Worm (Caenorhabditis elegans) whole organism, L1 larva: ENCODE data around the gene sra-6.
A peak's percentile ranks its signal among the peaks of the same experiment; 100 is the strongest.

Source experiments
- C34B4.2 ChIP-seq: sonication (generic microtip); optimal IDR thresholded peaks from 2 replicates; lab custom pipeline; 2017; ENCODE audit warnings: mild to moderate bottlenecking, missing genetic modification characterization, missing compliant biosample characterization
- F16B12.6 ChIP-seq: fragments of 150-350 bp; optimal IDR thresholded peaks from 2 replicates; lab custom pipeline; 2014; ENCODE audit warnings: missing biosample characterization, missing genetic modification characterization
- aly-2 ChIP-seq: fragments of 150-350 bp; optimal IDR thresholded peaks from 2 replicates; lab custom pipeline; 2014; ENCODE audit warnings: missing biosample characterization, missing genetic modification characterization
- ama-1 ChIP-seq: fragments of 150-350 bp; optimal IDR thresholded peaks from 2 replicates; lab custom pipeline; 2014
- blmp-1 ChIP-seq: fragments of 150-350 bp; optimal IDR thresholded peaks from 2 replicates; lab custom pipeline; 2014; ENCODE audit warnings: missing biosample characterization, missing genetic modification characterization
- ceh-63 ChIP-seq: fragments of 200-800 bp; sonication (Bioruptor generic); optimal IDR thresholded peaks from 2 replicates; lab custom pipeline; 2018; ENCODE audit warnings: mild to moderate bottlenecking, missing genetic modification characterization, missing compliant biosample characterization
- ceh-82 ChIP-seq, 3 experiments: fragments of 150-350 bp in 1 of 3; sonication (generic microtip) in 2 of 3; optimal IDR thresholded peaks; 2 replicates each; lab custom pipeline; 2014 to 2017; ENCODE audit warnings: missing biosample characterization in 3 of 3, missing genetic modification characterization in 3 of 3
- ces-1 ChIP-seq: fragments of 150-350 bp; optimal IDR thresholded peaks from 2 replicates; lab custom pipeline; 2014; ENCODE audit warnings: missing biosample characterization, missing genetic modification reagents, missing genetic modification characterization
- dpl-1 ChIP-seq, 3 experiments: fragments of 150-350 bp in 2 of 3; sonication (generic microtip) in 1 of 3; optimal IDR thresholded peaks; 2 replicates each; lab custom pipeline; 2014 to 2017; ENCODE audit warnings: missing biosample characterization in 3 of 3, missing genetic modification characterization in 3 of 3, missing genetic modification reagents in 3 of 3
- efl-1 ChIP-seq, 4 experiments: fragments of 150-350 bp; optimal IDR thresholded peaks in 3 of 4; peaks in 1 of 4; 1 replicate in 1 of 4; 2 replicates in 3 of 4; lab custom pipeline; 2014; ENCODE audit warnings: missing biosample characterization in 2 of 4, missing genetic modification characterization in 2 of 4, missing genetic modification reagents in 2 of 4
- efl-3 ChIP-seq: fragments of 200-800 bp; sonication (Bioruptor generic); optimal IDR thresholded peaks from 2 replicates; lab custom pipeline; 2018; ENCODE audit warnings: mild to moderate bottlenecking, missing genetic modification characterization, missing compliant biosample characterization
- elt-2 ChIP-seq: sonication (generic microtip); optimal IDR thresholded peaks from 2 replicates; lab custom pipeline; 2016; ENCODE audit warnings: missing genetic modification characterization, mild to moderate bottlenecking, inconsistent platforms, missing compliant biosample characterization, missing genetic modification reagents
- ets-5 ChIP-seq: fragments of 200-800 bp; sonication (Bioruptor generic); IDR thresholded peaks from 2 replicates; pipeline ENCODE4 v1.3.6; 2022; ENCODE audit warnings: missing genetic modification characterization, missing compliant biosample characterization
- fkh-10 ChIP-seq: sonication (generic microtip); optimal IDR thresholded peaks from 2 replicates; lab custom pipeline; 2017; ENCODE audit warnings: missing biosample characterization, missing genetic modification reagents, missing genetic modification characterization
- fos-1 ChIP-seq: fragments of 150-350 bp; optimal IDR thresholded peaks from 2 replicates; lab custom pipeline; 2014; ENCODE audit warnings: missing biosample characterization, missing genetic modification characterization
- grh-1 ChIP-seq: fragments of 200-800 bp; sonication (Bioruptor generic); IDR thresholded peaks from 2 replicates; pipeline ENCODE4 v1.3.6; 2022; ENCODE audit warnings: missing genetic modification reagents, missing genetic modification characterization, missing compliant biosample characterization
- hlh-17 ChIP-seq: fragments of 200-800 bp; sonication (Bioruptor generic); optimal IDR thresholded peaks from 2 replicates; lab custom pipeline; 2018; ENCODE audit warnings: missing genetic modification characterization, mild to moderate bottlenecking, missing compliant biosample characterization, moderate library complexity, borderline replicate concordance
- irx-1 ChIP-seq: sonication (generic microtip); optimal IDR thresholded peaks from 2 replicates; lab custom pipeline; 2016; ENCODE audit warnings: missing genetic modification characterization, missing compliant biosample characterization
- jun-1 ChIP-seq: fragments of 150-350 bp; optimal IDR thresholded peaks from 2 replicates; lab custom pipeline; 2014; ENCODE audit warnings: missing biosample characterization, missing genetic modification reagents, missing genetic modification characterization
- lin-14 ChIP-seq: fragments of 200-800 bp; sonication (Bioruptor generic); optimal IDR thresholded peaks from 2 replicates; lab custom pipeline; 2018; ENCODE audit warnings: mild to moderate bottlenecking, missing genetic modification characterization, moderate library complexity, missing compliant biosample characterization
- lin-35 ChIP-seq, 2 experiments: fragments of 150-350 bp; optimal IDR thresholded peaks; 2 replicates each; lab custom pipeline; 2014; ENCODE audit warnings: missing biosample characterization in 2 of 2, missing genetic modification characterization in 2 of 2, missing genetic modification reagents in 2 of 2
- lin-39 ChIP-seq: fragments of 150-350 bp; optimal IDR thresholded peaks from 2 replicates; lab custom pipeline; 2014; ENCODE audit warnings: missing biosample characterization, missing genetic modification reagents, missing genetic modification characterization
- lir-3 ChIP-seq: sonication (generic microtip); optimal IDR thresholded peaks from 2 replicates; lab custom pipeline; 2016; ENCODE audit warnings: mild to moderate bottlenecking, missing genetic modification characterization, moderate library complexity, missing compliant biosample characterization; ENCODE audit not compliant: poor library complexity
- lsy-2 ChIP-seq, 2 experiments: fragments of 150-350 bp; optimal IDR thresholded peaks; 2 replicates each; lab custom pipeline; 2014; ENCODE audit warnings: missing biosample characterization in 2 of 2, missing genetic modification characterization in 2 of 2
- mab-9 ChIP-seq: fragments of 200-800 bp; sonication (Bioruptor generic); IDR thresholded peaks from 2 replicates; pipeline ENCODE4 v1.3.6; 2022; ENCODE audit warnings: missing genetic modification reagents, missing genetic modification characterization, missing compliant biosample characterization
- mdl-1 ChIP-seq, 2 experiments: fragments of 150-350 bp; optimal IDR thresholded peaks; 2 replicates each; lab custom pipeline; 2014 to 2017; ENCODE audit warnings: missing biosample characterization in 2 of 2, missing genetic modification characterization in 2 of 2, inconsistent platforms in 1 of 2
- mep-1 ChIP-seq: fragments of 150-350 bp; optimal IDR thresholded peaks from 2 replicates; lab custom pipeline; 2014; ENCODE audit warnings: missing biosample characterization, missing genetic modification characterization
- nhr-11 ChIP-seq: fragments of 150-350 bp; optimal IDR thresholded peaks from 2 replicates; lab custom pipeline; 2014; ENCODE audit warnings: missing biosample characterization, missing genetic modification characterization
- nhr-12 ChIP-seq: sonication (generic microtip); optimal IDR thresholded peaks from 2 replicates; lab custom pipeline; 2017; ENCODE audit warnings: missing biosample characterization, missing genetic modification characterization
- nhr-237 ChIP-seq: fragments of 150-350 bp; optimal IDR thresholded peaks from 2 replicates; lab custom pipeline; 2014; ENCODE audit warnings: missing biosample characterization, missing genetic modification characterization
- nhr-28 ChIP-seq: fragments of 150-350 bp; optimal IDR thresholded peaks from 2 replicates; lab custom pipeline; 2014; ENCODE audit warnings: missing biosample characterization, missing genetic modification characterization
- nhr-71 ChIP-seq: sonication (generic microtip); optimal IDR thresholded peaks from 2 replicates; lab custom pipeline; 2016; ENCODE audit warnings: mild to moderate bottlenecking, missing genetic modification characterization, moderate library complexity, missing compliant biosample characterization
- nhr-76 ChIP-seq: sonication (generic microtip); optimal IDR thresholded peaks from 2 replicates; lab custom pipeline; 2017; ENCODE audit warnings: missing biosample characterization, missing genetic modification characterization
- nhr-85 ChIP-seq: sonication (generic microtip); peaks from one replicate; lab custom pipeline; 2016; ENCODE audit warnings: missing genetic modification characterization, inconsistent platforms, missing compliant biosample characterization
- pag-3 ChIP-seq: sonication (generic microtip); optimal IDR thresholded peaks from 2 replicates; lab custom pipeline; 2017; ENCODE audit warnings: missing genetic modification characterization, mild to moderate bottlenecking, missing compliant biosample characterization, antibody characterized with exemption, borderline replicate concordance; ENCODE audit not compliant: insufficient read depth
- pax-3 ChIP-seq: fragments of 200-800 bp; sonication (Bioruptor generic); optimal IDR thresholded peaks from 2 replicates; lab custom pipeline; 2018; ENCODE audit warnings: mild to moderate bottlenecking, missing genetic modification characterization, moderate library complexity, missing compliant biosample characterization
- pqm-1 ChIP-seq: sonication (generic microtip); optimal IDR thresholded peaks from 3 replicates; lab custom pipeline; 2017; ENCODE audit warnings: missing biosample characterization, missing genetic modification characterization
- rnt-1 ChIP-seq: sonication (generic microtip); optimal IDR thresholded peaks from 2 replicates; lab custom pipeline; 2016; ENCODE audit warnings: mild to moderate bottlenecking, missing genetic modification characterization, moderate library complexity, missing compliant biosample characterization
- snpc-4 ChIP-seq: fragments of 150-350 bp; optimal IDR thresholded peaks from 2 replicates; lab custom pipeline; 2014; ENCODE audit warnings: missing biosample characterization, missing genetic modification characterization
- snu-23 ChIP-seq: sonication (generic microtip); optimal IDR thresholded peaks from 2 replicates; lab custom pipeline; 2016; ENCODE audit warnings: missing genetic modification characterization, missing compliant biosample characterization
- sptf-1 ChIP-seq: fragments of 150-350 bp; optimal IDR thresholded peaks from 2 replicates; lab custom pipeline; 2014; ENCODE audit warnings: missing biosample characterization, missing genetic modification characterization
- sup-37 ChIP-seq: fragments of 200-800 bp; sonication (Bioruptor generic); optimal IDR thresholded peaks from 2 replicates; lab custom pipeline; 2018; ENCODE audit warnings: mild to moderate bottlenecking, missing genetic modification characterization, missing compliant biosample characterization
- swsn-7 ChIP-seq: sonication (generic microtip); optimal IDR thresholded peaks from 2 replicates; lab custom pipeline; 2016; ENCODE audit warnings: missing genetic modification characterization, missing compliant biosample characterization
- tlp-1 ChIP-seq: fragments of 150-350 bp; optimal IDR thresholded peaks from 2 replicates; lab custom pipeline; 2014; ENCODE audit warnings: missing biosample characterization, missing genetic modification characterization
- unc-130 ChIP-seq: fragments of 150-350 bp; optimal IDR thresholded peaks from 2 replicates; lab custom pipeline; 2017; ENCODE audit warnings: missing biosample characterization, missing genetic modification characterization, inconsistent platforms
- unc-30 ChIP-seq: sonication (generic microtip); optimal IDR thresholded peaks from 2 replicates; lab custom pipeline; 2017; ENCODE audit warnings: missing biosample characterization, missing genetic modification characterization
- vab-15 ChIP-seq: sonication (generic microtip); optimal IDR thresholded peaks from 2 replicates; lab custom pipeline; 2017; ENCODE audit warnings: missing genotype, mild to moderate bottlenecking, missing genetic modification characterization, missing compliant biosample characterization
- xbp-1 ChIP-seq: sonication (generic microtip); optimal IDR thresholded peaks from 2 replicates; lab custom pipeline; 2016; ENCODE audit warnings: missing genetic modification characterization, missing compliant biosample characterization
- zag-1 ChIP-seq: fragments of 150-350 bp; optimal IDR thresholded peaks from 2 replicates; lab custom pipeline; 2014; ENCODE audit warnings: missing biosample characterization, missing genetic modification characterization
- ztf-4 ChIP-seq: fragments of 150-350 bp; optimal IDR thresholded peaks from 2 replicates; lab custom pipeline; 2014; ENCODE audit warnings: missing biosample characterization, missing genetic modification characterization

The sra-6 gene

DNA sequence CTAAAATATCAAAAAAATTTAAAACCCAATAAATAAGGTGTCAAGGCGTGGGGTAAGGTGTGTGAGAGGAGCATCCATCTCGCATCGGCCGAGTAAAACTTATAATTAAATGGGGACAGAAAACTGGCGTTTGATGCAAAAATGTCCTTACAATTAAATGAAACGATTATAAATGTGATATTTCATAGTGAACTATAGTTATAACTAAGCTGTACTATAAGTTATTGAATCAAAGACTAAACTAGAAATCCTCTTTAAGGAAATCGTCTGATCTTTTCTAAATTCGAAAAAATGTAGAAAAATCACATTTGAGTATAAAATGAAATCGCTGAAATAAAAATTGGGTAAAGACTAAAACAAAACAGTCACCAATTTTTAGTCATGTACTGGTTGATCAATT is at the start of gene sra-6:
sra-6 (minus strand) TSS at position 101 of the 400 bp plus-strand sequence.
- TF ChIP-seq lin-39 (tag; lab: Kevin White, UChicago) = no peak
- no peak for TF ChIP-seq ces-1 (GFP tag; lab: Kevin White, UChicago)
- no peak for TF ChIP-seq mab-9 (GFP tag; lab: Robert Waterston, UW)

DNA sequence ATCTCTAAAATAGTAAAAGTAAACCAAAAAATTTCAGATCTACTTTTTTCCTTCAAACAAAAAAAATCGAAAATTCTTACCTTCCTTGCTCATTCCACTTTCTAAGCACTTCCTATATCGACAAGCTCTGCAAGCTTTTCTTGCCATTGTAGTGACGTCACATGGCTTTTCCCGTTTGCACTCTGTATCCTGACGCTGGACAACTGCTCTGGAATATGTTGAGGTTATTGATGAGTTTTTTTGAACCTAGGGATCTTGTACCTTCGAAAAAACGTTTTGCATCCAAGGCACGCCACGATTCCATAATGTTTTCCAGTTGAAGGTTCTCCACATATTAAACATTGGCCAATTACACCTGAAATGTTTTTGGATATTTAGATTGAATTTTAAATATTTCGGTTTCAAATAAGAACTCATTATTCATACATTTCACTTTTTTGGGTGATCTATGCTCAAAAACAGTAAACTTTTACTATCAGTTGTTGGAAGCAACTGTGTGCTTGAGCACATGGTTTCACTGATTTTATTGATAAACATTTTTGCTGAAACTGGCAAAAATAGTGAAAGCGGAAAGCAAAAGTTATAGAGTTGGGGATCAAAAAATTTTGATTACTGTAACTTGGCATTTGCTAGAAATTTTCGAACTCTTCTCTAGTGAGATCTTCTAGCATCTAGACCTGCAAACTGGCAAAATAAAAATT is 49.6 kb upstream of the sra-6 start:
- TF ChIP-seq grh-1 (GFP tag; lab: Robert Waterston, UW) (no peak), lir-3 (tag; lab: Kevin White, UChicago) (no peak), ceh-82 (tag; optimal IDR thresholded peaks at IDR 0.05; lab: Kevin White, UChicago) (no peak), mab-9 (GFP tag; lab: Robert Waterston, UW) (no peak), rnt-1 (tag; lab: Kevin White, UChicago) (peak; percentile 59), fos-1 (tag; lab: Kevin White, UChicago) (no peak), vab-15 (no peak), nhr-85 (tag; lab: Kevin White, UChicago) (no peak), pqm-1 (tag; lab: Kevin White, UChicago) (no peak), nhr-28 (tag; lab: Kevin White, UChicago) (no peak), nhr-71 (tag; lab: Kevin White, UChicago) (peak; percentile 46), lsy-2 (tag; optimal IDR thresholded peaks at IDR 0.05; lab: Kevin White, UChicago) (no peak), mep-1 (tag; lab: Kevin White, UChicago) (no peak), blmp-1 (tag; lab: Kevin White, UChicago) (no peak), sup-37 (GFP tag; lab: Kevin White, UChicago) (no peak), efl-1 (optimal IDR thresholded peaks at IDR 0.05; lab: Kevin White, UChicago) (no peak), efl-1 (GFP tag; optimal IDR thresholded peaks at IDR 0.05 in 1 of 2; lab: Kevin White, UChicago) (peak in 1 of 2 experiments; percentile 37), hlh-17 (no peak), fkh-10 (GFP tag; lab: Kevin White, UChicago) (no peak), ama-1 (no peak), zag-1 (tag; lab: Kevin White, UChicago) (no peak), pag-3 (no peak), irx-1 (no peak), unc-30 (tag; lab: Kevin White, UChicago) (no peak), unc-130 (tag; lab: Kevin White, UChicago) (no peak), lin-39 (tag; lab: Kevin White, UChicago) (peak; percentile 36), nhr-12 (tag; lab: Kevin White, UChicago) (no peak), efl-3 (GFP tag; lab: Kevin White, UChicago) (no peak), F16B12.6 (tag; lab: Kevin White, UChicago) (no peak), lin-14 (peak; percentile 25), xbp-1 (tag; lab: Kevin White, UChicago) (no peak), ceh-63 (GFP tag; lab: Kevin White, UChicago) (no peak), sptf-1 (tag; lab: Kevin White, UChicago) (no peak), dpl-1 (GFP tag; optimal IDR thresholded peaks at IDR 0.05; lab: Kevin White, UChicago) (no peak), nhr-76 (tag; lab: Kevin White, UChicago) (no peak), aly-2 (tag; lab: Kevin White, UChicago) (no peak), C34B4.2 (tag; lab: Kevin White, UChicago) (no peak), tlp-1 (no peak), snu-23 (GFP tag; lab: Kevin White, UChicago) (peak; percentile 9), nhr-237 (no peak), pax-3 (no peak), ztf-4 (peak; percentile 36), mdl-1 (tag; optimal IDR thresholded peaks at IDR 0.05; lab: Kevin White, UChicago) (no peak), elt-2 (peak; percentile 43), snpc-4 (tag; lab: Kevin White, UChicago) (no peak), jun-1 (tag; lab: Kevin White, UChicago) (no peak), ets-5 (GFP tag; lab: Robert Waterston, UW) (no peak), swsn-7 (no peak), nhr-11 (peak; percentile 46), lin-35 (GFP tag; optimal IDR thresholded peaks at IDR 0.05; lab: Kevin White, UChicago) (peak in 1 of 2 experiments; percentile 11)
